Worm (Caenorhabditis elegans) whole organism, young adult: ENCODE results near the gene C36E8.4.

Experiments
- B0019.2 ChIP-seq: fragments of 200-800 bp; sonication (Bioruptor generic); conservative IDR thresholded peaks from 2 replicates; pipeline ENCODE4 v1.3.6; 2022; ENCODE audit warnings: missing genetic modification reagents, missing genetic modification characterization, missing compliant biosample characterization
- C06A6.2 ChIP-seq: fragments of 200-800 bp; sonication (Bioruptor generic); conservative IDR thresholded peaks from 2 replicates; pipeline ENCODE4 v1.3.6; 2022; ENCODE audit warnings: missing genetic modification characterization, missing compliant biosample characterization
- F10E7.11 ChIP-seq: sonication (generic microtip); optimal IDR thresholded peaks from 2 replicates; lab custom pipeline; 2017; ENCODE audit warnings: mild to moderate bottlenecking, missing genetic modification characterization, moderate library complexity, missing compliant biosample characterization
- F22D6.2 ChIP-seq: sonication (generic microtip); optimal IDR thresholded peaks from 2 replicates; lab custom pipeline; 2016; ENCODE audit warnings: mild to moderate bottlenecking, missing genetic modification characterization, missing compliant biosample characterization
- F52B5.7 ChIP-seq: sonication (generic microtip); optimal IDR thresholded peaks from 2 replicates; lab custom pipeline; 2016; ENCODE audit warnings: mild to moderate bottlenecking, missing genetic modification characterization, missing compliant biosample characterization
- F57A8.1 ChIP-seq: fragments of 200-800 bp; sonication (Bioruptor generic); optimal IDR thresholded peaks from 2 replicates; lab custom pipeline; 2018; ENCODE audit warnings: mild to moderate bottlenecking, missing genetic modification characterization, moderate library complexity, missing compliant biosample characterization
- F57C9.4 ChIP-seq: sonication (generic microtip); optimal IDR thresholded peaks from 2 replicates; lab custom pipeline; 2017; ENCODE audit warnings: mild to moderate bottlenecking, missing genetic modification characterization, missing compliant biosample characterization
- K11D2.4 ChIP-seq: fragments of 200-800 bp; sonication (Bioruptor generic); IDR thresholded peaks from 2 replicates; pipeline ENCODE4 v1.3.6; 2022; ENCODE audit warnings: missing genetic modification reagents, missing genetic modification characterization, missing compliant biosample characterization
- Y56A3A.18 ChIP-seq: fragments of 200-800 bp; sonication (Bioruptor generic); IDR thresholded peaks from 2 replicates; pipeline ENCODE4 v1.3.6; 2022; ENCODE audit warnings: missing genetic modification reagents, missing genetic modification characterization, missing compliant biosample characterization
- ZK185.1 ChIP-seq: sonication (generic microtip); optimal IDR thresholded peaks from 2 replicates; lab custom pipeline; 2016; ENCODE audit warnings: mild to moderate bottlenecking, missing genetic modification characterization, missing compliant biosample characterization; ENCODE audit not compliant: poor library complexity, severe bottlenecking
- ama-1 ChIP-seq, 3 experiments: fragments of 150-350 bp in 1 of 3; sonication (generic microtip) in 2 of 3; optimal IDR thresholded peaks; 2 replicates each; lab custom pipeline; 2014 to 2018; ENCODE audit warnings: missing biosample characterization in 2 of 3, missing genetic modification characterization in 2 of 3, missing genetic modification reagents in 2 of 3
- attf-5 ChIP-seq: fragments of 200-800 bp; sonication (Bioruptor generic); optimal IDR thresholded peaks from 2 replicates; lab custom pipeline; 2018; ENCODE audit warnings: mild to moderate bottlenecking, missing genetic modification characterization, missing compliant biosample characterization
- ccch-3 ChIP-seq: fragments of 200-800 bp; sonication (Bioruptor generic); optimal IDR thresholded peaks from 2 replicates; lab custom pipeline; 2018; ENCODE audit warnings: mild to moderate bottlenecking, missing genetic modification characterization, missing compliant biosample characterization
- ceh-27 ChIP-seq: fragments of 200-800 bp; sonication (Bioruptor generic); optimal IDR thresholded peaks from 2 replicates; lab custom pipeline; 2018; ENCODE audit warnings: mild to moderate bottlenecking, missing genetic modification characterization, moderate library complexity, missing compliant biosample characterization
- ceh-40 ChIP-seq: fragments of 200-800 bp; sonication (Bioruptor generic); IDR thresholded peaks from 2 replicates; pipeline ENCODE4 v1.3.6; 2022; ENCODE audit warnings: missing genetic modification characterization, missing compliant biosample characterization
- chd-7 ChIP-seq: sonication (generic microtip); optimal IDR thresholded peaks from 2 replicates; lab custom pipeline; 2016; ENCODE audit warnings: mild to moderate bottlenecking, missing genetic modification characterization, moderate library complexity, missing compliant biosample characterization
- dpff-1 ChIP-seq: sonication (generic microtip); optimal IDR thresholded peaks from 2 replicates; lab custom pipeline; 2017; ENCODE audit warnings: mild to moderate bottlenecking, missing genetic modification characterization, missing compliant biosample characterization
- egl-44 ChIP-seq: fragments of 200-800 bp; sonication (Bioruptor generic); IDR thresholded peaks from 2 replicates; pipeline ENCODE4 v1.3.6; 2022; ENCODE audit warnings: missing genetic modification reagents, missing genetic modification characterization, missing compliant biosample characterization
- egrh-3 ChIP-seq: fragments of 200-800 bp; sonication (Bioruptor generic); IDR thresholded peaks from 2 replicates; pipeline ENCODE4 v1.3.6; 2022; ENCODE audit warnings: missing genetic modification reagents, missing genetic modification characterization, missing compliant biosample characterization
- ekl-4 ChIP-seq: fragments of 200-800 bp; sonication (Bioruptor generic); IDR thresholded peaks from 2 replicates; pipeline ENCODE4 v1.3.6; 2022; ENCODE audit warnings: missing genetic modification reagents, missing genetic modification characterization, missing compliant biosample characterization
- ets-4 ChIP-seq: fragments of 200-800 bp; sonication (Bioruptor generic); optimal IDR thresholded peaks from 2 replicates; lab custom pipeline; 2018; ENCODE audit warnings: mild to moderate bottlenecking, missing genetic modification characterization, missing compliant biosample characterization
- gei-17 ChIP-seq: fragments of 200-800 bp; sonication (Bioruptor generic); optimal IDR thresholded peaks from 2 replicates; lab custom pipeline; 2018; ENCODE audit warnings: mild to moderate bottlenecking, missing genetic modification characterization, missing compliant biosample characterization
- let-607 ChIP-seq, 2 experiments: fragments of 200-800 bp in 1 of 2; sonication (Bioruptor generic) in 1 of 2; sonication (generic microtip) in 1 of 2; optimal IDR thresholded peaks; 2 replicates each; lab custom pipeline; 2016 to 2018; ENCODE audit warnings: mild to moderate bottlenecking in 2 of 2, missing compliant biosample characterization in 2 of 2, missing genetic modification characterization in 2 of 2, moderate library complexity in 2 of 2, missing genotype in 1 of 2
- madf-10 ChIP-seq: sonication (generic microtip); optimal IDR thresholded peaks from 2 replicates; lab custom pipeline; 2016; ENCODE audit warnings: mild to moderate bottlenecking, missing genetic modification characterization, missing compliant biosample characterization
- nhr-120 ChIP-seq: fragments of 200-800 bp; sonication (Bioruptor generic); IDR thresholded peaks from 2 replicates; pipeline ENCODE4 v1.3.6; 2022; ENCODE audit warnings: missing genetic modification characterization, missing compliant biosample characterization
- nhr-80 ChIP-seq: sonication (generic microtip); optimal IDR thresholded peaks from 2 replicates; lab custom pipeline; 2016; ENCODE audit warnings: missing genetic modification characterization, missing compliant biosample characterization
- pha-4 ChIP-seq: fragments of 150-350 bp; sonication (generic microtip); optimal IDR thresholded peaks from 2 replicates; lab custom pipeline; 2014; ENCODE audit warnings: missing biosample characterization, missing genetic modification reagents, missing genetic modification characterization
- rec-8 ChIP-seq, 2 experiments: sonication (generic microtip); optimal IDR thresholded peaks; 2 replicates each; lab custom pipeline; 2016; ENCODE audit warnings: mild to moderate bottlenecking in 2 of 2, missing genetic modification characterization in 2 of 2, missing genetic modification reagents in 2 of 2, missing genotype in 2 of 2, missing biosample characterization in 1 of 2, missing compliant biosample characterization in 1 of 2, moderate library complexity in 1 of 2
- snpc-4 ChIP-seq, 5 experiments: fragments of 150-350 bp in 1 of 5; sonication (generic microtip) in 4 of 5; optimal IDR thresholded peaks; 2 replicates each; lab custom pipeline; 2014 to 2018; ENCODE audit warnings: missing genetic modification characterization in 5 of 5, missing biosample characterization in 3 of 5, antibody characterized with exemption in 2 of 5, mild to moderate bottlenecking in 2 of 5, missing compliant biosample characterization in 2 of 5, missing genotype in 2 of 5, moderate library complexity in 2 of 5, missing genetic modification reagents in 1 of 5
- xnd-1 ChIP-seq: sonication (generic microtip); optimal IDR thresholded peaks from 2 replicates; lab custom pipeline; 2016; ENCODE audit warnings: missing genotype, missing genetic modification reagents, missing genetic modification characterization, missing compliant biosample characterization
- zfh-2 ChIP-seq: fragments of 200-800 bp; sonication (Bioruptor generic); conservative IDR thresholded peaks from 2 replicates; pipeline ENCODE4 v1.3.6; 2022; ENCODE audit warnings: missing genetic modification reagents, missing genetic modification characterization, missing compliant biosample characterization
- ztf-25 ChIP-seq: fragments of 200-800 bp; sonication (Bioruptor generic); IDR thresholded peaks from 2 replicates; pipeline ENCODE4 v1.3.6; 2022; ENCODE audit warnings: missing genetic modification reagents, missing genetic modification characterization, missing compliant biosample characterization
- ztf-3 ChIP-seq: fragments of 200-800 bp; sonication (Bioruptor generic); optimal IDR thresholded peaks from 2 replicates; lab custom pipeline; 2018; ENCODE audit warnings: mild to moderate bottlenecking, missing genetic modification characterization, missing compliant biosample characterization
- ztf-6 ChIP-seq: fragments of 200-800 bp; sonication (Bioruptor generic); IDR thresholded peaks from 2 replicates; pipeline ENCODE4 v1.3.6; 2022; ENCODE audit warnings: missing genetic modification reagents, missing genetic modification characterization, missing compliant biosample characterization

C36E8.4 gene

DNA sequence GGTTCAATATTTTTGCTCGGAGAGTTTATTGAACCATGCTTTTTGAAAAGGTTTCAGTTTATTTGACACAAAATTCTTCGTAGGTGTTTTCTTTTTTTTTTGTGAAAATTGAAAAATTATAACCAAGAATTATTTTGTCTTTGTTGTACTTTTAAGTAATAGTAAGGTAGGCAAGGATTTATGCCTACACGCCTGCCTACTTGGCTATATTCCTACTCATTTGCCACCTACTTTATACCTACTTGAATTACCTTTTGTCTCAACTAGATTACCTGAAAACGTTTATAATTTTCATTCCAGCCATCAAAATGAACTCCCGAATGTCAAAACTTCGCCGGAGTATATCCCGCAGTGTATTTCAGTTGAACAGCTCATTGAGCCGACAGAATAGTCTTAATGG, at the start of gene C36E8.4:
Gene C36E8.4, plus strand, starts transcription at position 301 of the 400 bp plus-strand sequence.
- TF ChIP-seq F10E7.11 (tag; lab: Kevin White, UChicago) (no peak), dpff-1 (no peak), ccch-3 (GFP tag; lab: Kevin White, UChicago) (no peak), ztf-6 (GFP tag; lab: Robert Waterston, UW) (no peak), gei-17 (GFP tag; lab: Kevin White, UChicago) (no peak), ama-1 (optimal IDR thresholded peaks at IDR 0.05; lab: Kevin White, UChicago) (no peak), ama-1 (GFP tag; optimal IDR thresholded peaks at IDR 0.05; lab: Kevin White, UChicago) (no peak), egl-44 (GFP tag; lab: Robert Waterston, UW) (no peak), F57C9.4 (no peak), F57A8.1 (GFP tag; lab: Kevin White, UChicago) (no peak), F52B5.7 (tag; lab: Kevin White, UChicago) (no peak), snpc-4 (GFP tag; optimal IDR thresholded peaks at IDR 0.05; lab: Kevin White, UChicago) (no peak), snpc-4 (tag; optimal IDR thresholded peaks at IDR 0.05; lab: Kevin White, UChicago) (no peak), ZK185.1 (no peak)

DNA sequence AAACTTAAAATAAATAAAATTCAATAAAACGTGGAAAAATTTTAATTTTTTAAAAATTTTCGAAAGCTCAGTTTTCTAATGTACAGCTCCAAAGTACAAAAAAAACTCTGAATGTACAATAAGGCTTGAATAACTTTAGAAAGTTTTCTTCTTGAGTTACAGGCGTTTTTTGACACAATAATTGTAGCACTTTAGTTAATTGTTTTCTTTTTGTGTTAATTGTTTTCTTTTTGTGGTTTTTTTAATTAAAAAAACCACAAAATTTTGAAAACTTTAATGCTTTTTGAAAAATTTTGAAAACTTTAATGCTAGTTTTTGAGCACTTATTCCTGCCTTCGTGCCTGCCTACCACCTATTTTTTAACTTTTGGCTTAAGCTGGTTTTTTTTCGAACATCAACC, 47.9 kb upstream of the C36E8.4 start, which contains the start of gene R10E9.2:
Gene R10E9.2, minus strand, starts transcription at position 101 of the 400 bp plus-strand sequence.
- no peak for TF ChIP-seq ztf-3 (GFP tag; lab: Kevin White, UChicago)
- TF ChIP-seq snpc-4 (GFP tag; optimal IDR thresholded peaks at IDR 0.05; lab: Kevin White, UChicago): no peak
- TF ChIP-seq snpc-4 (tag; optimal IDR thresholded peaks at IDR 0.05; lab: Kevin White, UChicago): no peak
- TF ChIP-seq rec-8 (tag; optimal IDR thresholded peaks at IDR 0.05; lab: Kevin White, UChicago): no peak
- no peak for TF ChIP-seq C06A6.2 (GFP tag; lab: Robert Waterston, UW)
- no peak for TF ChIP-seq F22D6.2 (tag; lab: Kevin White, UChicago)
- TF ChIP-seq nhr-80 (tag; lab: Kevin White, UChicago): no peak
- no peak for TF ChIP-seq Y56A3A.18 (GFP tag; lab: Robert Waterston, UW)
- TF ChIP-seq ets-4: no peak
- no peak for TF ChIP-seq ceh-40
- no peak for TF ChIP-seq ekl-4
- TF ChIP-seq zfh-2 (GFP tag; lab: Robert Waterston, UW): no peak

DNA sequence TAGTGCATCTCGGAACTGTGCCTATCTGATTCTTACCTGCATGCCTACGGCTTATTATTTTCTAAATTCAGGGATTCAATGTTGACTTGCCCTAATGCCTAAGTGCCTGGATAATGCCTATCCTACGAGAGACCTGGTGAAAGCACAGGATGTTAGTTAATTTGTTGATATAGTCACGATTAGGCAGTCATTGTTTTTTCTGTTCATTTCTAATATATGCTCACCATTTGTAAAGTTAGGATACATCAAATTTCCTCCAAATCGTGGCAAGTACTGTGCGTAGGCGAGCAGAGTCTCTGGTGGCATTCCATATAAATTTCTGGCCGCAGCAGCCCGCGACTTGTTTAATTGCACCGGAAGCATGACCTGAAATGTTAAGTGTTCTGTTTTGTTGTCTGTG, 46.0 kb upstream of the C36E8.4 start:
- TF ChIP-seq egrh-3 (GFP tag; lab: Robert Waterston, UW) (no peak), xnd-1 (tag; lab: Kevin White, UChicago) (no peak), F10E7.11 (tag; lab: Kevin White, UChicago) (no peak), B0019.2 (GFP tag; lab: Robert Waterston, UW) (no peak), ztf-3 (GFP tag; lab: Kevin White, UChicago) (no peak), ztf-6 (GFP tag; lab: Robert Waterston, UW) (no peak), let-607 (tag; optimal IDR thresholded peaks at IDR 0.05; lab: Kevin White, UChicago) (no peak), ama-1 (optimal IDR thresholded peaks at IDR 0.05; lab: Kevin White, UChicago) (no peak), ama-1 (GFP tag; optimal IDR thresholded peaks at IDR 0.05; lab: Kevin White, UChicago) (no peak), ceh-27 (no peak), attf-5 (GFP tag; lab: Kevin White, UChicago) (no peak), ztf-25 (GFP tag; lab: Robert Waterston, UW) (no peak), nhr-120 (GFP tag; lab: Robert Waterston, UW) (no peak), ekl-4 (no peak), pha-4 (tag; lab: Kevin White, UChicago) (no peak), madf-10 (tag; lab: Kevin White, UChicago) (no peak), K11D2.4 (GFP tag; lab: Robert Waterston, UW) (no peak), chd-7 (no peak)
